Fruit fly (Drosophila melanogaster) whole organism, embryonic: Measurements from ENCODE around the gene CG9706.

Source experiments
- Abd-B ChIP-seq: fragments of 200-800 bp; sonication (Bioruptor generic); optimal IDR thresholded peaks from 2 replicates; lab custom pipeline; 2018; ENCODE audit warnings: missing biosample characterization, mild to moderate bottlenecking, missing genetic modification characterization, moderate library complexity
- CG10147 ChIP-seq: fragments of 200-800 bp; sonication (Bioruptor generic); optimal IDR thresholded peaks from 2 replicates; lab custom pipeline; 2019; ENCODE audit warnings: missing biosample characterization, mild to moderate bottlenecking, missing genetic modification characterization, moderate library complexity
- CG12744 ChIP-seq: fragments of 200-800 bp; sonication (Bioruptor generic); optimal IDR thresholded peaks from 2 replicates; lab custom pipeline; 2016; ENCODE audit warnings: missing biosample characterization, missing genetic modification characterization
- CG14014 ChIP-seq: fragments of 200-800 bp; sonication (Bioruptor generic); IDR thresholded peaks from 2 replicates; pipeline ENCODE4 v1.3.6; 2022; ENCODE audit warnings: missing biosample characterization, missing genetic modification characterization
- CG17186 ChIP-seq: fragments of 200-800 bp; sonication (Bioruptor generic); optimal IDR thresholded peaks from 3 replicates; lab custom pipeline; 2017; ENCODE audit warnings: missing biosample characterization, missing genetic modification reagents, missing genetic modification characterization
- CG1832 ChIP-seq: fragments of 200-800 bp; sonication (Bioruptor generic); optimal IDR thresholded peaks from 2 replicates; lab custom pipeline; 2017; ENCODE audit warnings: missing biosample characterization, mild to moderate bottlenecking, missing genetic modification characterization, inconsistent platforms
- CG18599 ChIP-seq: fragments of 200-800 bp; sonication (Bioruptor generic); optimal IDR thresholded peaks from 3 replicates; lab custom pipeline; 2017; ENCODE audit warnings: missing biosample characterization, missing genetic modification characterization, mild to moderate bottlenecking, moderate library complexity, missing genetic modification reagents
- CG31365 ChIP-seq: fragments of 200-800 bp; sonication (Bioruptor generic); optimal IDR thresholded peaks from 2 replicates; lab custom pipeline; 2018; ENCODE audit warnings: missing biosample characterization, mild to moderate bottlenecking, missing genetic modification characterization
- CG5180 ChIP-seq: fragments of 200-800 bp; sonication (Bioruptor generic); optimal IDR thresholded peaks from 3 replicates; lab custom pipeline; 2017; ENCODE audit warnings: missing biosample characterization, missing genetic modification characterization, mild to moderate bottlenecking, moderate library complexity, missing genetic modification reagents
- CG7786 ChIP-seq: fragments of 200-800 bp; sonication (Bioruptor generic); optimal IDR thresholded peaks from 2 replicates; lab custom pipeline; 2016; ENCODE audit warnings: missing biosample characterization, missing genetic modification characterization
- CG7963 ChIP-seq: fragments of 200-800 bp; sonication (Bioruptor generic); IDR thresholded peaks from 3 replicates; pipeline ENCODE4 v1.3.6; 2022; ENCODE audit warnings: missing biosample characterization, missing genetic modification characterization; ENCODE audit not compliant: partially characterized antibody
- CG8388 ChIP-seq: fragments of 200-800 bp; sonication (Bioruptor generic); optimal IDR thresholded peaks from 2 replicates; lab custom pipeline; 2019; ENCODE audit warnings: missing biosample characterization, mild to moderate bottlenecking, missing genetic modification characterization, moderate library complexity
- CG9797 ChIP-seq: fragments of 200-800 bp; sonication (Bioruptor generic); optimal IDR thresholded peaks from 3 replicates; lab custom pipeline; 2018; ENCODE audit warnings: missing biosample characterization, mild to moderate bottlenecking, missing genetic modification characterization
- CG9876 ChIP-seq: fragments of 200-800 bp; sonication (Bioruptor generic); optimal IDR thresholded peaks from 2 replicates; lab custom pipeline; 2016; ENCODE audit warnings: missing biosample characterization, missing genetic modification characterization
- CTCF ChIP-seq: fragments of 200-800 bp; sonication (Bioruptor generic); optimal IDR thresholded peaks from 2 replicates; lab custom pipeline; 2017; ENCODE audit warnings: missing biosample characterization, mild to moderate bottlenecking, missing genetic modification characterization, moderate library complexity
- CkIIα-i1 ChIP-seq: fragments of 200-800 bp; sonication (Bioruptor generic); IDR thresholded peaks from 2 replicates; pipeline ENCODE4 v1.3.6; 2022; ENCODE audit warnings: missing biosample characterization, missing genetic modification characterization
- D ChIP-seq, 2 experiments: fragments of 200-800 bp in 1 of 2; fragments of >200 bp in 1 of 2; sonication (Bioruptor generic) in 1 of 2; optimal IDR thresholded peaks; 2 replicates in 1 of 2; 3 replicates in 1 of 2; lab custom pipeline; 2017; ENCODE audit warnings: mild to moderate bottlenecking in 1 of 2, missing biosample characterization in 1 of 2, missing genetic modification characterization in 1 of 2, missing genetic modification reagents in 1 of 2
- Doc3 ChIP-seq: fragments of 200-800 bp; sonication (Bioruptor generic); IDR thresholded peaks from 3 replicates; pipeline ENCODE4 v1.3.6; 2022; ENCODE audit warnings: missing biosample characterization, missing genetic modification characterization; ENCODE audit not compliant: partially characterized antibody
- Fer1 ChIP-seq: fragments of 200-800 bp; sonication (Bioruptor generic); optimal IDR thresholded peaks from 2 replicates; lab custom pipeline; 2017; ENCODE audit warnings: missing biosample characterization, mild to moderate bottlenecking, missing genetic modification characterization
- Hand ChIP-seq: fragments of 200-800 bp; sonication (Bioruptor generic); optimal IDR thresholded peaks from 2 replicates; lab custom pipeline; 2017; ENCODE audit warnings: mild to moderate bottlenecking, missing biosample characterization, missing genetic modification reagents, missing genetic modification characterization
- Hmr ChIP-seq: fragments of 200-800 bp; sonication (Bioruptor generic); optimal IDR thresholded peaks from 3 replicates; lab custom pipeline; 2017; ENCODE audit warnings: mild to moderate bottlenecking, missing biosample characterization, missing genetic modification reagents, missing genetic modification characterization
- Max ChIP-seq: fragments of 200-800 bp; sonication (Bioruptor generic); optimal IDR thresholded peaks from 2 replicates; lab custom pipeline; 2016; ENCODE audit warnings: missing biosample characterization, mild to moderate bottlenecking, missing genetic modification characterization
- Med ChIP-seq: fragments of 200-800 bp; sonication (Bioruptor generic); peaks from one replicate; lab custom pipeline; 2016; ENCODE audit warnings: missing biosample characterization, missing genetic modification characterization, mild to moderate bottlenecking, inconsistent platforms, moderate library complexity
- NC2α ChIP-seq: fragments of 200-800 bp; sonication (Bioruptor generic); optimal IDR thresholded peaks from 2 replicates; lab custom pipeline; 2016; ENCODE audit warnings: missing biosample characterization, missing genetic modification characterization
- Neu2 ChIP-seq: fragments of 200-800 bp; sonication (Bioruptor generic); optimal IDR thresholded peaks from 3 replicates; lab custom pipeline; 2016; ENCODE audit warnings: missing biosample characterization, missing genetic modification characterization, borderline replicate concordance
- Nf-YC ChIP-seq: fragments of 200-800 bp; optimal IDR thresholded peaks from 3 replicates; lab custom pipeline; 2019; ENCODE audit warnings: missing biosample characterization, mild to moderate bottlenecking, missing genetic modification characterization, moderate library complexity
- Side ChIP-seq: fragments of 200-800 bp; sonication (Bioruptor generic); optimal IDR thresholded peaks from 2 replicates; lab custom pipeline; 2016; ENCODE audit warnings: missing biosample characterization, missing genetic modification characterization
- Sin3A ChIP-seq: fragments of >200 bp; optimal IDR thresholded peaks from 2 replicates; lab custom pipeline; 2018
- Tbp ChIP-seq: fragments of >200 bp; optimal IDR thresholded peaks from 2 replicates; lab custom pipeline; 2018; ENCODE audit warnings: missing biosample characterization, missing genetic modification characterization
- ab ChIP-seq: fragments of 200-800 bp; sonication (Bioruptor generic); optimal IDR thresholded peaks from 2 replicates; lab custom pipeline; 2016; ENCODE audit warnings: missing biosample characterization, missing genetic modification characterization
- cato ChIP-seq: fragments of 200-800 bp; sonication (Bioruptor generic); optimal IDR thresholded peaks from 2 replicates; lab custom pipeline; 2016; ENCODE audit warnings: missing biosample characterization, missing genetic modification characterization, borderline replicate concordance
- chinmo ChIP-seq: fragments of 200-800 bp; sonication (Bioruptor generic); IDR thresholded peaks from 4 replicates; pipeline ENCODE4 v1.3.6; 2022; ENCODE audit warnings: missing biosample characterization, missing genetic modification characterization; ENCODE audit not compliant: partially characterized antibody
- danr ChIP-seq: fragments of 200-800 bp; sonication (Bioruptor generic); IDR thresholded peaks from 2 replicates; pipeline ENCODE4 v1.3.6; 2022; ENCODE audit warnings: missing biosample characterization, missing genetic modification characterization
- dpn ChIP-seq, 2 experiments: fragments of 200-800 bp; sonication (Bioruptor generic); optimal IDR thresholded peaks; 3 replicates each; lab custom pipeline; 2016; ENCODE audit warnings: missing biosample characterization in 2 of 2, missing genetic modification characterization in 2 of 2
- jigr1 ChIP-seq: fragments of 200-800 bp; sonication (Bioruptor generic); IDR thresholded peaks from 3 replicates; pipeline ENCODE4 v1.3.6; 2022; ENCODE audit warnings: missing biosample characterization, missing genetic modification characterization
- knrl ChIP-seq: fragments of 200-800 bp; sonication (Bioruptor generic); IDR thresholded peaks from 3 replicates; pipeline ENCODE4 v1.3.6; 2022; ENCODE audit warnings: missing biosample characterization, missing genetic modification characterization; ENCODE audit not compliant: partially characterized antibody
- lmd ChIP-seq: fragments of 200-800 bp; sonication (Bioruptor generic); IDR thresholded peaks from 2 replicates; pipeline ENCODE4 v1.3.6; 2022; ENCODE audit warnings: missing biosample characterization, missing genetic modification characterization
- mam ChIP-seq: fragments of 200-800 bp; sonication (Bioruptor generic); optimal IDR thresholded peaks from 3 replicates; lab custom pipeline; 2016; ENCODE audit warnings: missing biosample characterization, missing genetic modification characterization
- prd ChIP-seq, 3 experiments: fragments of >200 bp in 2 of 3; fragments of 200-800 bp in 1 of 3; sonication (Bioruptor generic) in 1 of 3; optimal IDR thresholded peaks in 2 of 3; IDR thresholded peaks in 1 of 3; 2 replicates in 2 of 3; 3 replicates in 1 of 3; pipeline versions ENCODE4 v1.3.6 to Lab custom; 2017 to 2022; ENCODE audit warnings: missing biosample characterization in 1 of 3, missing genetic modification characterization in 1 of 3
- ranshi ChIP-seq: fragments of 200-800 bp; sonication (Bioruptor generic); IDR thresholded peaks from 2 replicates; pipeline ENCODE4 v1.3.6; 2022; ENCODE audit warnings: missing biosample characterization, missing genetic modification characterization
- rib ChIP-seq: fragments of 200-800 bp; sonication (Bioruptor generic); IDR thresholded peaks from 2 replicates; pipeline ENCODE4 v1.3.6; 2022; ENCODE audit warnings: missing biosample characterization, missing genetic modification characterization
- ro ChIP-seq: fragments of 200-800 bp; sonication (Bioruptor generic); IDR thresholded peaks from 2 replicates; pipeline ENCODE4 v1.3.6; 2022; ENCODE audit warnings: missing biosample characterization, missing genetic modification characterization
- sim ChIP-seq: fragments of 200-800 bp; sonication (Bioruptor generic); IDR thresholded peaks from 2 replicates; pipeline ENCODE4 v1.3.6; 2022; ENCODE audit warnings: missing biosample characterization, missing genetic modification characterization
- slp2 ChIP-seq: fragments of 200-800 bp; sonication (Bioruptor generic); optimal IDR thresholded peaks from 2 replicates; lab custom pipeline; 2016; ENCODE audit warnings: missing biosample characterization, missing genetic modification characterization
- stwl ChIP-seq: fragments of 200-800 bp; sonication (Bioruptor generic); optimal IDR thresholded peaks from 3 replicates; lab custom pipeline; 2018; ENCODE audit warnings: missing biosample characterization, mild to moderate bottlenecking, missing genetic modification characterization, moderate library complexity
- wdn ChIP-seq: fragments of 200-800 bp; sonication (Bioruptor generic); IDR thresholded peaks from 2 replicates; pipeline ENCODE4 v1.3.6; 2022; ENCODE audit warnings: missing biosample characterization, missing genetic modification characterization
- wek ChIP-seq: fragments of 200-800 bp; sonication (Bioruptor generic); optimal IDR thresholded peaks from 3 replicates; lab custom pipeline; 2018; ENCODE audit warnings: missing biosample characterization, mild to moderate bottlenecking, missing genetic modification characterization, moderate library complexity
- zen ChIP-seq: fragments of 200-800 bp; sonication (Bioruptor generic); optimal IDR thresholded peaks from 3 replicates; lab custom pipeline; 2018; ENCODE audit warnings: missing biosample characterization, mild to moderate bottlenecking, missing genetic modification characterization, moderate library complexity
- zen2 ChIP-seq: fragments of 200-800 bp; sonication (Bioruptor generic); IDR thresholded peaks from 3 replicates; pipeline ENCODE4 v1.3.6; 2022; ENCODE audit warnings: missing biosample characterization, missing genetic modification characterization; ENCODE audit not compliant: partially characterized antibody
- zfh1 ChIP-seq: fragments of 200-800 bp; sonication (Bioruptor generic); IDR thresholded peaks from 3 replicates; pipeline ENCODE4 v1.3.6; 2022; ENCODE audit warnings: missing biosample characterization, missing genetic modification characterization

CG9706 gene

DNA sequence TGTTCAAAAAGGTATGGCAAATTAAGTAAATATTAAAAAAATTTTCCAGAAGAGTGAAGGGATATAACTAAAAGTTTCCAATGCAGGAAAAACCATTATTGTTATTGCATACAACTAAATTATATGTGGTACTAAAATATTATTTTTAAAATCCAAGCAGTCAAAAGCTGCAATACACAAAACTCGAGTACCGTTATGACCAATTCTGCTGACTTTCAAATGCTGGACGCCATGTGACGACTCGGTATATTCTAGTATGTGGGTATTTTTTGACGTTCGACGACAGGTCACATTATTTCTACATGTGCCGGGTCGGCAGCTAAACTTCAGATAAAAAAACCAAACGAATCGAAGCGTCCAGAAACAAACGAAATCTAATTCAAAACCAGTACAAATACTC is 25.3 kb downstream of the CG9706 start (continued):
- TF ChIP-seq Side (GFP tag; lab: Kevin White, UChicago): no peak
- TF ChIP-seq CG17186: peak; percentile 41
- TF ChIP-seq prd (optimal IDR thresholded peaks at IDR 0.05; lab: Kevin White, UChicago): no peak
- no peak for TF ChIP-seq prd (GFP tag; IDR thresholded peaks at IDR 0.05; lab: Robert Waterston, UW)
- no peak for TF ChIP-seq Neu2 (GFP tag; lab: Kevin White, UChicago)
- TF ChIP-seq stwl (tag; lab: Kevin White, UChicago): peak; percentile 97
- no peak for TF ChIP-seq Tbp (GFP tag; lab: Kevin White, UChicago)
- no peak for TF ChIP-seq D (optimal IDR thresholded peaks at IDR 0.05; lab: Kevin White, UChicago)
- no peak for TF ChIP-seq D (GFP tag; optimal IDR thresholded peaks at IDR 0.05; lab: Kevin White, UChicago)
- TF ChIP-seq CG31365 (tag; lab: Kevin White, UChicago): no peak
- peak; percentile 11 for TF ChIP-seq mam (GFP tag; lab: Kevin White, UChicago)
- TF ChIP-seq CkIIα-i1 (GFP tag; lab: Robert Waterston, UW): no peak
- TF ChIP-seq jigr1 (GFP tag; lab: Robert Waterston, UW): peak; percentile 64; the same call in 1 of the 3 replicates
- no peak for TF ChIP-seq ro (GFP tag; lab: Robert Waterston, UW)
- no peak for TF ChIP-seq zen2 (GFP tag; lab: Robert Waterston, UW)
- no peak for TF ChIP-seq ab
- TF ChIP-seq CG14014 (GFP tag; lab: Robert Waterston, UW): no peak
- TF ChIP-seq Doc3 (GFP tag; lab: Robert Waterston, UW): no peak
- no peak for TF ChIP-seq CG7786 (GFP tag; lab: Kevin White, UChicago)
- peak; percentile 81 for TF ChIP-seq Med
- TF ChIP-seq CG1832 (GFP tag; lab: Kevin White, UChicago): no peak
- no peak for TF ChIP-seq lmd (GFP tag; lab: Robert Waterston, UW)
- TF ChIP-seq wek (GFP tag; lab: Kevin White, UChicago): no peak
- no peak for TF ChIP-seq CG18599 (GFP tag; lab: Kevin White, UChicago)
- no peak for TF ChIP-seq CG10147 (GFP tag; lab: Kevin White, UChicago)
- peak; percentile 30 for TF ChIP-seq Nf-YC (tag; lab: Kevin White, UChicago)
- TF ChIP-seq zfh1 (GFP tag; lab: Robert Waterston, UW): 0 out of 3 replicates have a peak, but pooled peaks have one; percentile 28
- no peak for TF ChIP-seq CG8388 (GFP tag; lab: Kevin White, UChicago)
- TF ChIP-seq Hmr: peak; percentile 59
- no peak for TF ChIP-seq cato (GFP tag; lab: Kevin White, UChicago)
- TF ChIP-seq CG12744 (GFP tag; lab: Kevin White, UChicago): peak; percentile 11
- TF ChIP-seq danr (GFP tag; lab: Robert Waterston, UW): no peak
- peak; percentile 49 for TF ChIP-seq CTCF (GFP tag; lab: Kevin White, UChicago)
- peak; percentile 21 for TF ChIP-seq Sin3A (lab: Kevin White, UChicago)
- no peak for TF ChIP-seq CG7963 (GFP tag; lab: Robert Waterston, UW)
- no peak for TF ChIP-seq ranshi (GFP tag; lab: Robert Waterston, UW)
- no peak for TF ChIP-seq CG5180 (GFP tag; lab: Kevin White, UChicago)
- no peak for TF ChIP-seq Hand
- peak; percentile 32 for TF ChIP-seq zen (tag; lab: Kevin White, UChicago)
- no peak for TF ChIP-seq slp2
- no peak for TF ChIP-seq NC2α (GFP tag; lab: Kevin White, UChicago)
- TF ChIP-seq CG9876 (GFP tag; lab: Kevin White, UChicago): no peak
- TF ChIP-seq dpn (GFP tag; optimal IDR thresholded peaks at IDR 0.05; lab: Kevin White, UChicago): peak; percentile 10 to 18
- TF ChIP-seq Abd-B: peak; percentile 79
- peak; percentile 89 for TF ChIP-seq CG9797 (GFP tag; lab: Kevin White, UChicago)
- no peak for TF ChIP-seq rib (GFP tag; lab: Robert Waterston, UW)
- TF ChIP-seq Fer1: no peak
- TF ChIP-seq chinmo (GFP tag; lab: Robert Waterston, UW): no peak
- TF ChIP-seq knrl (GFP tag; lab: Robert Waterston, UW): no peak
- no peak for TF ChIP-seq wdn (GFP tag; lab: Robert Waterston, UW)
- peak; percentile 74 for TF ChIP-seq Max
- no peak for TF ChIP-seq sim
